Worm (Caenorhabditis elegans): ENCODE results near the gene F14D7.12.
A peak's percentile ranks its signal among the peaks of the same experiment; 100 is the strongest.
"Not testable (repeated sequence)": the region's sequence is repeated elsewhere in the genome, so short reads cannot be mapped to it uniquely, and the experiment has no call there.

Gene F14D7.12

DNA sequence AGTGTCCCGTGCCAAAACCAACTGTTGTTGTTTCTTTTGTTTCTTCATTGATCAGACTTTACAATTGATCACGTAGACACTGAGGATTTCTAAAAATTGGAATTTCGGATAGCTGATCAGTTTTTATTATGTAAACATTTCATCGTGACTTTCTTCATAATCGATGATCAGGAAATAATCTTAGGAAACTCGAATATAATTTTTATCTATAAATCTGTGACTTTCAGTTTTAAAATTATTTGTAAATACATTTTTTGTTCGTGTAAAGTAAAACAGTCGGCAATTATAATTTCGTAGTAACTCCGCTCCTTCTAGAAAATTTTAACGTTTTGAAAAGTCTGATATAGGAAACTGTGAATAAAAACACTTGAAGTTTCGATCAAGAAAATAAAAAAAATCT, 29.1 kb upstream of the F14D7.12 start, which contains the start of gene F40G12.5 (continued):
- TF ChIP-seq madf-10 (tag; optimal IDR thresholded peaks at IDR 0.05): no peak
- TF ChIP-seq hlh-26 (GFP tag; conservative IDR thresholded peaks at IDR 0.05): no peak
- TF ChIP-seq efl-1 (GFP tag; optimal IDR thresholded peaks at IDR 0.05): no peak

DNA sequence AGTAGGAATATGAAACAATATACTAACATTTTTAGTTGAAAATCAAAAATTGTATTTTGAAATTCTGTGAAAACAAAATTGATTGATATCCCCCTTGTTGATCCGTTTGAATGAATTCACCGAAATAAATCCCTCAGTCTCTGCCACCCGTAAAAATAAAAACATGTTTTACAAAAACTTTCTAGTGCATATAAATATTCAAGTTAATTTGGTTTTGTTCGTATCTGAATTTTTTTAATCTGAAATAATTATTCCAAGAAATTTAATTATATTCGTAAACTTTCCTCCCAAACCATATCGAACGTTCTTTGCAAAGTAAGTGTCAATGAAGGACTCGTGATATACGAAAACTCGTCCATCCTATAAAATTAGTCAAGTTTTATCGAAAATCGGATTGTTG, 26.8 kb upstream of the F14D7.12 start, which contains the start of gene F40G12.6:
Gene F40G12.6 (minus strand): TSS at position 101 of the 400 bp plus-strand sequence.
- TF ChIP-seq sea-2 (GFP tag; IDR thresholded peaks at IDR 0.05) (no peak), madf-6 (GFP tag; IDR thresholded peaks at IDR 0.05) (no peak), T07F8.4 (tag; optimal IDR thresholded peaks at IDR 0.05) (no peak), zim-3 (tag; optimal IDR thresholded peaks at IDR 0.05) (no peak), F37B4.10 (GFP tag; IDR thresholded peaks at IDR 0.05) (no peak), ceh-40 (GFP tag; IDR thresholded peaks at IDR 0.05) (no peak), ceh-79 (tag; optimal IDR thresholded peaks at IDR 0.05) (no peak), egl-18 (GFP tag; IDR thresholded peaks at IDR 0.05) (no peak), F52B5.7 (tag; optimal IDR thresholded peaks at IDR 0.05) (no peak)

DNA sequence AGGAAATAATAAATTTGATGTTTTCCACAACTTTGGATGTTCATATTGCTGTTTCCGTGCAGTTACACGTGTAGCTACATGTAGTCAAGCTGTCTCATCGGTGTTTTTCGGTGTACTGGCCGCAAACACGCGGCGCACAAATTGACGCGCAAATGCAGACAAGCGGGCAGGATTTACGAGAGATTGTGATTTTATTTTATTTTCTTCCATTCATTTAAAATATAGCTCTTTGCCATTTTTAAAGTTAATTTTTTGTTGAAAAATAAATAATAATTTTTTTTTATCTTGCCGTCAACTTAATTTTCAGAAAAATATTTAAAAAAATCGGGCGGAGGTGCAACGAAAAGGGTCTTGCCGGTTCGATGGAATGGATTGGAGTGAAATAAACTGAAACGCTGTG, 25.5 kb upstream of the F14D7.12 start, which contains the start of gene F40G12.7:
Gene F40G12.7 (plus strand): TSS at position 301 of the 400 bp plus-strand sequence.
- not testable (repeated sequence) for TF ChIP-seq B0035.1 (tag; optimal IDR thresholded peaks at IDR 0.05); hsf-1 (GFP tag; IDR thresholded peaks at IDR 0.05); nhr-179 (tag; optimal IDR thresholded peaks at IDR 0.05)

DNA sequence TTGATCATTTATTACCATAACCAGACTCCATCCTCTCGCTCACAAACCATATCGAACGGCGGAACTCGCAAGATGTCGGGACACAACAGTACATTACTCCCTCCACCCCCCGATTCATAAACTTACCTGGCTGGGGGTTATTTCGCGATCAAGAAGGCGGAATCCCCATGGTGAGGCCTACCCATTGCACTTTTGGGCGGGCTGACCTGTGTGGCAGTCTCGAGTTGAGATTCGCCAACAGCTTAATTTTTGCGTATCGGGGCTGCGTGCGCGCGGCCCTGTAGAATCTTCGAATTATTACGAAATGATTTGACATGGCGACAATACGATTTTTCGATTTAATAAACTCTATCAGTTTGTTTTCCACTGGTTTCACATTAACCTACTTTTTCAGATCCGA, 22.4 kb upstream of the F14D7.12 start:
- TF ChIP-seq tbp1 (GFP tag; optimal IDR thresholded peaks at IDR 0.05): peak; percentile 51
- TF ChIP-seq snpc-4 (GFP tag; optimal IDR thresholded peaks at IDR 0.05): peak; percentile 78
- peak; percentile 68 to 93 (median 85) for TF ChIP-seq snpc-4 (tag; optimal IDR thresholded peaks at IDR 0.05)
- TF ChIP-seq attf-6 (GFP tag; IDR thresholded peaks at IDR 0.05): peak; percentile 87; the same call in 1 of the 2 replicates
- TF ChIP-seq lin-26 (GFP tag; IDR thresholded peaks at IDR 0.05): peak; percentile 53; the same call in 1 of the 2 replicates
- TF ChIP-seq lsl-1 (GFP tag; optimal IDR thresholded peaks at IDR 0.05): peak; percentile 19
- TF ChIP-seq madf-6 (GFP tag; IDR thresholded peaks at IDR 0.05): peak; percentile 55
- peak; percentile 87 for TF ChIP-seq him-1 (tag; optimal IDR thresholded peaks at IDR 0.05)
- TF ChIP-seq snpc-1.1 (tag; optimal IDR thresholded peaks at IDR 0.05; ENCODE audit: insufficient read depth): peak; percentile 90
- 0 out of 2 replicates have a peak, but pooled peaks have one; percentile 19 for TF ChIP-seq B0019.2 (GFP tag; conservative IDR thresholded peaks at IDR 0.05)
- TF ChIP-seq hsf-1 (GFP tag; IDR thresholded peaks at IDR 0.05): 0 out of 2 replicates have a peak, but pooled peaks have one; percentile 23
- peak; percentile 25; the same call in 1 of the 2 replicates for TF ChIP-seq F33H1.4 (GFP tag; IDR thresholded peaks at IDR 0.05)
- peak; percentile 52 for TF ChIP-seq mcd-1 (GFP tag; IDR thresholded peaks at IDR 0.05)
- TF ChIP-seq snpc-1.3 (tag; optimal IDR thresholded peaks at IDR 0.05; ENCODE audit: insufficient read depth): peak; percentile 43
- peak; percentile 48 for TF ChIP-seq D2030.7 (GFP tag; IDR thresholded peaks at IDR 0.05)

DNA sequence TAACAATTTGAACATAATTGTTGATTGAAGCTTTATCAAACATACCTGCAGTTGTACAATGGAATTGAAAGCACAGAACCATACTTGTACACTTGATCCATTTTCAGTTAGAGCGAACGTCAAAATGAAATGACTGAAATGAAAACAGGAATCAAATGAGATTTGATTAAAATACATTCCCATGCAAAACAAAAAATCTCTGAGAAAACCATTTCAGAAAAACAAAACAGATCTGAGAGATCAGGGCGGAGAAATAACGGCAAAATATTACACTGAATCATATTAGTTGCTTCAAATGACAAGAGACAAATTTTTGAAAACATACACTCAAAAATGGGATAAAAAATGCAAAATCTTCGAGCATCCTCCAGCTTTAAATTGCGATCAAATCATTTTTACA, 20.0 kb upstream of the F14D7.12 start, which contains the start of gene srt-33:
Gene srt-33 (minus strand): TSS at position 101 of the 400 bp plus-strand sequence.
- TF ChIP-seq rcor-1 (GFP tag; IDR thresholded peaks at IDR 0.05) (no peak), T07F8.4 (tag; optimal IDR thresholded peaks at IDR 0.05) (no peak), nfya-1 (tag; optimal IDR thresholded peaks at IDR 0.05; ENCODE audit: borderline replicate concordance, insufficient read depth) (no peak), ztf-6 (GFP tag; IDR thresholded peaks at IDR 0.05) (no peak), dpff-1 (tag; optimal IDR thresholded peaks at IDR 0.05) (no peak), bed-1 (GFP tag; IDR thresholded peaks at IDR 0.05) (no peak), hmg-20 (GFP tag; IDR thresholded peaks at IDR 0.05) (no peak), F37B4.10 (GFP tag; IDR thresholded peaks at IDR 0.05) (no peak), rpc-1 (optimal IDR thresholded peaks at IDR 0.05) (no peak), rpc-1 (tag; optimal IDR thresholded peaks at IDR 0.05) (no peak), Y95B8A.8 (GFP tag; IDR thresholded peaks at IDR 0.05) (no peak), efl-1 (GFP tag; optimal IDR thresholded peaks at IDR 0.05) (no peak), repo-1 (tag; optimal IDR thresholded peaks at IDR 0.05) (no peak), F57A8.1 (GFP tag; optimal IDR thresholded peaks at IDR 0.05) (no peak), hlh-26 (GFP tag; conservative IDR thresholded peaks at IDR 0.05) (no peak), F22D6.2 (tag; optimal IDR thresholded peaks at IDR 0.05) (no peak), aptf-3 (GFP tag; IDR thresholded peaks at IDR 0.05) (no peak)

Data from whole organism, young adult.